Worm (Caenorhabditis elegans) whole organism, L2 larva: ENCODE results near the gene str-248.

Source experiments
- C34F6.9 ChIP-seq: fragments of 150-350 bp; optimal IDR thresholded peaks from 2 replicates; lab custom pipeline; 2014; ENCODE audit warnings: missing biosample characterization, missing genetic modification characterization
- Y55F3AM.14 ChIP-seq: fragments of 200-800 bp; sonication (Bioruptor generic); optimal IDR thresholded peaks from 2 replicates; lab custom pipeline; 2018; ENCODE audit warnings: mild to moderate bottlenecking, missing genetic modification characterization, missing compliant biosample characterization
- ZK546.5 ChIP-seq: sonication (generic microtip); optimal IDR thresholded peaks from 2 replicates; lab custom pipeline; 2017; ENCODE audit warnings: missing biosample characterization, missing genetic modification characterization
- aly-2 ChIP-seq: fragments of 150-350 bp; optimal IDR thresholded peaks from 2 replicates; lab custom pipeline; 2014; ENCODE audit warnings: missing biosample characterization, missing genetic modification characterization
- ama-1 ChIP-seq: fragments of 150-350 bp; optimal IDR thresholded peaks from 2 replicates; lab custom pipeline; 2018; ENCODE audit warnings: inconsistent platforms
- blmp-1 ChIP-seq: sonication (generic microtip); optimal IDR thresholded peaks from 2 replicates; lab custom pipeline; 2017; ENCODE audit warnings: missing genetic modification characterization, mild to moderate bottlenecking, missing compliant biosample characterization, antibody characterized with exemption, moderate library complexity; ENCODE audit not compliant: insufficient read depth
- ceh-82 ChIP-seq: fragments of 150-350 bp; optimal IDR thresholded peaks from 2 replicates; lab custom pipeline; 2014; ENCODE audit warnings: missing biosample characterization, missing genetic modification characterization
- crh-2 ChIP-seq: sonication (generic microtip); optimal IDR thresholded peaks from 2 replicates; lab custom pipeline; 2017; ENCODE audit warnings: missing biosample characterization, missing genetic modification characterization
- egl-27 ChIP-seq: sonication (generic microtip); optimal IDR thresholded peaks from 3 replicates; lab custom pipeline; 2017; ENCODE audit warnings: missing biosample characterization, missing genetic modification reagents, missing genetic modification characterization
- elt-1 ChIP-seq: fragments of 150-350 bp; optimal IDR thresholded peaks from 2 replicates; lab custom pipeline; 2014; ENCODE audit warnings: missing biosample characterization, missing genetic modification characterization
- fos-1 ChIP-seq: fragments of 150-350 bp; optimal IDR thresholded peaks from 2 replicates; lab custom pipeline; 2014; ENCODE audit warnings: missing biosample characterization, missing genetic modification characterization
- gmeb-1 ChIP-seq: fragments of 150-350 bp; optimal IDR thresholded peaks from 2 replicates; lab custom pipeline; 2014; ENCODE audit warnings: missing biosample characterization, missing genetic modification characterization
- lin-11 ChIP-seq: fragments of 150-350 bp; sonication (generic microtip); optimal IDR thresholded peaks from 2 replicates; lab custom pipeline; 2014; ENCODE audit warnings: missing biosample characterization, missing genetic modification characterization, inconsistent platforms, mixed read lengths
- lin-13 ChIP-seq: fragments of 150-350 bp; optimal IDR thresholded peaks from 2 replicates; lab custom pipeline; 2014; ENCODE audit warnings: missing biosample characterization, missing genetic modification reagents, missing genetic modification characterization
- lin-39 ChIP-seq: fragments of 150-350 bp; optimal IDR thresholded peaks from 2 replicates; lab custom pipeline; 2014; ENCODE audit warnings: missing biosample characterization, missing genetic modification reagents, missing genetic modification characterization
- mab-5 ChIP-seq: fragments of 150-350 bp; optimal IDR thresholded peaks from 2 replicates; lab custom pipeline; 2014; ENCODE audit warnings: missing biosample characterization, missing genetic modification characterization
- mdl-1 ChIP-seq, 2 experiments: fragments of 150-350 bp in 1 of 2; sonication (generic microtip) in 1 of 2; optimal IDR thresholded peaks; 2 replicates each; lab custom pipeline; 2017; ENCODE audit warnings: missing biosample characterization in 2 of 2, missing genetic modification characterization in 2 of 2
- nhr-11 ChIP-seq: fragments of 150-350 bp; optimal IDR thresholded peaks from 2 replicates; lab custom pipeline; 2014; ENCODE audit warnings: missing biosample characterization, missing genetic modification characterization
- nhr-12 ChIP-seq: fragments of 150-350 bp; optimal IDR thresholded peaks from 2 replicates; lab custom pipeline; 2014; ENCODE audit warnings: missing biosample characterization, missing genetic modification characterization
- nhr-129 ChIP-seq: fragments of 150-350 bp; optimal IDR thresholded peaks from 2 replicates; lab custom pipeline; 2014; ENCODE audit warnings: missing biosample characterization, missing genetic modification characterization
- nhr-21 ChIP-seq: fragments of 150-350 bp; optimal IDR thresholded peaks from 2 replicates; lab custom pipeline; 2014; ENCODE audit warnings: missing biosample characterization, missing genetic modification characterization
- nhr-23 ChIP-seq: fragments of 150-350 bp; optimal IDR thresholded peaks from 2 replicates; lab custom pipeline; 2014; ENCODE audit warnings: missing biosample characterization, missing genetic modification reagents, missing genetic modification characterization
- nhr-237 ChIP-seq: fragments of 150-350 bp; optimal IDR thresholded peaks from 2 replicates; lab custom pipeline; 2014; ENCODE audit warnings: missing biosample characterization, missing genetic modification characterization
- nhr-25 ChIP-seq: fragments of 150-350 bp; sonication (generic microtip); optimal IDR thresholded peaks from 3 replicates; lab custom pipeline; 2014; ENCODE audit warnings: missing biosample characterization, missing genetic modification characterization
- nhr-6 ChIP-seq: fragments of 150-350 bp; optimal IDR thresholded peaks from 2 replicates; lab custom pipeline; 2014; ENCODE audit warnings: missing biosample characterization, missing genetic modification characterization
- peb-1 ChIP-seq: fragments of 150-350 bp; optimal IDR thresholded peaks from 2 replicates; lab custom pipeline; 2014; ENCODE audit warnings: missing biosample characterization, missing genetic modification characterization
- sma-3 ChIP-seq: sonication (generic microtip); optimal IDR thresholded peaks from 2 replicates; lab custom pipeline; 2016; ENCODE audit warnings: missing genetic modification reagents, missing genetic modification characterization, missing compliant biosample characterization
- sma-9 ChIP-seq, 2 experiments: fragments of 150-350 bp in 1 of 2; sonication (generic microtip) in 1 of 2; optimal IDR thresholded peaks; 2 replicates each; lab custom pipeline; 2014 to 2016; ENCODE audit warnings: missing genetic modification characterization in 2 of 2, mild to moderate bottlenecking in 1 of 2, missing biosample characterization in 1 of 2, missing compliant biosample characterization in 1 of 2, missing genetic modification reagents in 1 of 2, moderate library complexity in 1 of 2
- snpc-4 ChIP-seq: fragments of 150-350 bp; optimal IDR thresholded peaks from 2 replicates; lab custom pipeline; 2014; ENCODE audit warnings: missing biosample characterization, missing genetic modification characterization
- unc-39 ChIP-seq: fragments of 150-350 bp; optimal IDR thresholded peaks from 2 replicates; lab custom pipeline; 2014; ENCODE audit warnings: missing biosample characterization, missing genetic modification characterization
- unc-55 ChIP-seq: fragments of 150-350 bp; sonication (generic microtip); optimal IDR thresholded peaks from 3 replicates; lab custom pipeline; 2014; ENCODE audit warnings: missing biosample characterization, missing genetic modification reagents, missing genetic modification characterization
- unc-62 ChIP-seq: fragments of 150-350 bp; optimal IDR thresholded peaks from 2 replicates; lab custom pipeline; 2014; ENCODE audit warnings: missing biosample characterization, missing genetic modification reagents, missing genetic modification characterization
- zag-1 ChIP-seq: fragments of 150-350 bp; optimal IDR thresholded peaks from 2 replicates; lab custom pipeline; 2014; ENCODE audit warnings: missing biosample characterization, missing genetic modification characterization
- ztf-11 ChIP-seq: sonication (generic microtip); optimal IDR thresholded peaks from 2 replicates; lab custom pipeline; 2017; ENCODE audit warnings: missing biosample characterization, missing genetic modification characterization

Gene str-248

ce11 chrV:15614534-15614933 is 14.9 kb downstream of the str-248 start:
- TF ChIP-seq fos-1 (tag; lab: Kevin White, UChicago) = no peak
- no peak for TF ChIP-seq zag-1 (tag; lab: Kevin White, UChicago)
- TF ChIP-seq ztf-11 (tag; lab: Kevin White, UChicago) = no peak
- no peak for TF ChIP-seq crh-2 (tag; lab: Kevin White, UChicago)
- TF ChIP-seq unc-39 (tag; lab: Kevin White, UChicago) = no peak
- TF ChIP-seq ceh-82 (tag; lab: Kevin White, UChicago) = no peak
- no peak for TF ChIP-seq nhr-12
- TF ChIP-seq nhr-237 (tag; lab: Kevin White, UChicago) = no peak
- TF ChIP-seq ama-1 (lab: Kevin White, UChicago) = no peak
- no peak for TF ChIP-seq nhr-11
- TF ChIP-seq lin-13 (GFP tag; lab: Kevin White, UChicago) = no peak
- no peak for TF ChIP-seq peb-1 (tag; lab: Kevin White, UChicago)
- TF ChIP-seq aly-2 = no peak
- no peak for TF ChIP-seq C34F6.9 (tag; lab: Kevin White, UChicago)

- no peak for TF ChIP-seq gmeb-1
- no peak for TF ChIP-seq nhr-23
- no peak for TF ChIP-seq aly-2
- TF ChIP-seq Y55F3AM.14 (GFP tag; lab: Kevin White, UChicago) = no peak
- TF ChIP-seq zag-1 (tag; lab: Kevin White, UChicago) = no peak
- TF ChIP-seq unc-39 (tag; lab: Kevin White, UChicago) = no peak
- no peak for TF ChIP-seq mdl-1 (tag; optimal IDR thresholded peaks at IDR 0.05; lab: Kevin White, UChicago)
- no peak for TF ChIP-seq peb-1 (tag; lab: Kevin White, UChicago)
- TF ChIP-seq ZK546.5 (tag; lab: Kevin White, UChicago) = no peak
- TF ChIP-seq nhr-237 (tag; lab: Kevin White, UChicago) = no peak
- TF ChIP-seq lin-39 = no peak
- TF ChIP-seq nhr-21 = no peak
- TF ChIP-seq lin-11 (tag; lab: Kevin White, UChicago) = no peak
- no peak for TF ChIP-seq ama-1 (lab: Kevin White, UChicago)
- no peak for TF ChIP-seq elt-1 (tag; lab: Kevin White, UChicago)
- TF ChIP-seq egl-27 (tag; lab: Kevin White, UChicago) = no peak
These were observed 16.6 kb downstream of the str-248 start, which contains the start of gene str-263 for ce11 chrV:15612886-15613285. Gene str-263, plus strand, starts transcription at chrV:15613186.

- TF ChIP-seq C34F6.9 (tag; lab: Kevin White, UChicago) (peak; percentile 64), nhr-237 (tag; lab: Kevin White, UChicago) (no peak), zag-1 (tag; lab: Kevin White, UChicago) (peak; percentile 62), mab-5 (tag; lab: Kevin White, UChicago) (no peak), sma-3 (no peak), nhr-23 (no peak), snpc-4 (no peak), lin-13 (GFP tag; lab: Kevin White, UChicago) (no peak), unc-39 (tag; lab: Kevin White, UChicago) (no peak), sma-9 (GFP tag; optimal IDR thresholded peaks at IDR 0.05; lab: Kevin White, UChicago) (peak; percentile 28), sma-9 (tag; optimal IDR thresholded peaks at IDR 0.05; lab: Kevin White, UChicago) (no peak), unc-55 (GFP tag; lab: Kevin White, UChicago) (peak; percentile 84), nhr-129 (tag; lab: Kevin White, UChicago) (peak; percentile 28)
These were observed 19.0 kb downstream of the str-248 start, which contains the start of the genes fbxa-153 and str-12 for ce11 chrV:15610350-15610940. Gene fbxa-153, minus strand, starts transcription at chrV:15610384. Gene str-12, plus strand, starts transcription at chrV:15610890.

ce11 chrV:15605045-15605444 is 24.4 kb downstream of the str-248 start, which contains the start of gene fbxa-154:
Gene fbxa-154, minus strand, starts transcription at chrV:15605145.
- TF ChIP-seq nhr-25 (tag; lab: Kevin White, UChicago) = no peak
- TF ChIP-seq nhr-12 = no peak
- TF ChIP-seq nhr-6 (tag; lab: Kevin White, UChicago) = no peak
- no peak for TF ChIP-seq unc-62 (GFP tag; lab: Kevin White, UChicago)
- no peak for TF ChIP-seq elt-1 (tag; lab: Kevin White, UChicago)
- TF ChIP-seq blmp-1 = no peak
- TF ChIP-seq lin-39 = no peak
- no peak for TF ChIP-seq nhr-129 (tag; lab: Kevin White, UChicago)
- no peak for TF ChIP-seq nhr-23
- no peak for TF ChIP-seq egl-27 (tag; lab: Kevin White, UChicago)
- TF ChIP-seq sma-9 (GFP tag; optimal IDR thresholded peaks at IDR 0.05; lab: Kevin White, UChicago) = no peak
- no peak for TF ChIP-seq sma-9 (tag; optimal IDR thresholded peaks at IDR 0.05; lab: Kevin White, UChicago)
- no peak for TF ChIP-seq ztf-11 (tag; lab: Kevin White, UChicago)
- TF ChIP-seq, all 48 proteins: peak for 0
